Worm (Caenorhabditis elegans): ENCODE results near the gene srh-264.

Gene srh-264

DNA sequence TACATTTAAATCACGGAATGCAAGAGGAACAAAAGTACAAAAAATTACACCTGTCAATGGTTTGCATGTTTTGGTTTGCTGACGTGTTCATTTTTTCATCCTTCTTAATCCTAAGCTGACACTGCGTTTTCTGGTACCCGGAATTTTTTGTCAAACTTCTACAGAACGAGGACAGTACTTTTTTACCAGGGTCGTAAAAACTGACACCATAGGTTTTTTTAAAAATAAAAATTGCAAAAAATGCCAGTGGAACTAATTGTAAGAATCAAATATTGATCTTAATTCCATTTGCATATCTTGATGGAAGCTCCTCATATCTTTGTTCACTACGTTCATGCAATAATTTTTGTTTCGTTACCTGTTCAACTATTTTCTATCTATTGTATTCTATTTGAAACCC, 9.1 kb upstream of the srh-264 start, which contains the start of gene srh-258:
Gene srh-258, plus strand, starts transcription at position 301 of the 400 bp plus-strand sequence.
- TF ChIP-seq hlh-1 (tag; optimal IDR thresholded peaks at IDR 0.05) (no peak), snpc-4 (tag; optimal IDR thresholded peaks at IDR 0.05) (no peak), mep-1 (tag; optimal IDR thresholded peaks at IDR 0.05) (no peak), unc-62 (GFP tag; optimal IDR thresholded peaks at IDR 0.05) (no peak), ham-2 (GFP tag; optimal IDR thresholded peaks at IDR 0.05) (no peak), elt-3 (tag; optimal IDR thresholded peaks at IDR 0.05) (no peak), ces-1 (GFP tag; optimal IDR thresholded peaks at IDR 0.05) (no peak), ceh-39 (tag; optimal IDR thresholded peaks at IDR 0.05) (no peak), flh-1 (GFP tag; optimal IDR thresholded peaks at IDR 0.05) (no peak), lin-32 (GFP tag; optimal IDR thresholded peaks at IDR 0.05) (no peak), zip-8 (tag; optimal IDR thresholded peaks at IDR 0.05) (no peak), mab-5 (tag; optimal IDR thresholded peaks at IDR 0.05) (no peak)

DNA sequence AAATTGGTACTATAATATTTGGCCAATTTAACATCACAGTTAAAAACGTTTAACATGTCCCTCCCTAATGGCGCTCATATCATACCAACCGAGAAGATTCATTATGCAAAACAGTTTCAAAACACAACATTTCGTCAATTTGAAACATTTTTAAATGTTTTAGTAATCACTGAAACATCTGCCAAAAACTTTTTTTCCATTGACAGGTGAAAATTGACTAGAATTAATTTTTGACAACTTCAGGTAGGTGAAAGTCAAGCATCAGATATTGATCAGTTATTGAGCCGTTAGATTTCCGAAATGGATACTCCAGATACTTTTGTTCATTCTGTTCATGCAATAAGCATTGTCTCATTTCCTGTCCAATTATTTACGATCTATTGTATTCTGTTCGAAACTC, 7.0 kb upstream of the srh-264 start, which contains the start of gene srh-257:
Gene srh-257, plus strand, starts transcription at position 301 of the 400 bp plus-strand sequence.
- TF ChIP-seq cnd-1 (tag; optimal IDR thresholded peaks at IDR 0.05) (no peak), tbx-8 (GFP tag; optimal IDR thresholded peaks at IDR 0.05) (no peak), nhr-76 (tag; optimal IDR thresholded peaks at IDR 0.05) (no peak), snpc-4 (tag; optimal IDR thresholded peaks at IDR 0.05) (no peak), lin-32 (GFP tag; optimal IDR thresholded peaks at IDR 0.05) (no peak), blmp-1 (tag; optimal IDR thresholded peaks at IDR 0.05) (no peak), elt-1 (tag; optimal IDR thresholded peaks at IDR 0.05; ENCODE audit: borderline replicate concordance, insufficient read depth) (no peak), nhr-28 (tag; optimal IDR thresholded peaks at IDR 0.05) (no peak), elt-3 (tag; optimal IDR thresholded peaks at IDR 0.05) (no peak), pha-4 (tag; optimal IDR thresholded peaks at IDR 0.05) (no peak), unc-62 (GFP tag; optimal IDR thresholded peaks at IDR 0.05) (no peak), lsy-2 (tag; optimal IDR thresholded peaks at IDR 0.05) (no peak), mab-5 (tag; optimal IDR thresholded peaks at IDR 0.05) (no peak), ceh-39 (tag; optimal IDR thresholded peaks at IDR 0.05) (no peak), sem-2 (GFP tag; optimal IDR thresholded peaks at IDR 0.05) (no peak)

DNA sequence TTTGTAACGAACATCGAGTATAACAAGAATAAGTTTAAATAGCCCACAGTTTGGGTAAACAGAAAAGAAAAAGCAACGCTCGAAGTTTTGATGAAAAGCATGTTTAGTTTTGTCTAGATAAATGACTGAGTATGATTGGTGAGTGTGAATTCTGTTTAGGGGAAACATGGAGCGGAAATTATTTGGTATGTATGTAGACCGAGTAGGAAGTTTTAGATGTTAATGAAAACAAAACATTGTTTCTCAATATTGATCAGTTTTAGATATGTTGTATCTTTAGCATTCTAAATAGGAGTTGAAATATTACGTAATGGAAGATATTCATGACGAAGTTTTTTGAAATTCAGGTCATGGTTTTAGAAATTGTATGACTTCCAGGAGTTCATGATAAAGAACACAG, 1.3 kb upstream of the srh-264 start, which contains the start of gene srbc-63:
Gene srbc-63, minus strand, starts transcription at position 101 of the 400 bp plus-strand sequence.
- TF ChIP-seq snpc-4 (tag; optimal IDR thresholded peaks at IDR 0.05), result no peak
- no peak for TF ChIP-seq sem-2 (GFP tag; optimal IDR thresholded peaks at IDR 0.05)
- TF ChIP-seq M03D4.4 (tag; optimal IDR thresholded peaks at IDR 0.05), result no peak
- TF ChIP-seq lsy-2 (tag; optimal IDR thresholded peaks at IDR 0.05), result no peak
- no peak for TF ChIP-seq flh-1 (GFP tag; optimal IDR thresholded peaks at IDR 0.05)

DNA sequence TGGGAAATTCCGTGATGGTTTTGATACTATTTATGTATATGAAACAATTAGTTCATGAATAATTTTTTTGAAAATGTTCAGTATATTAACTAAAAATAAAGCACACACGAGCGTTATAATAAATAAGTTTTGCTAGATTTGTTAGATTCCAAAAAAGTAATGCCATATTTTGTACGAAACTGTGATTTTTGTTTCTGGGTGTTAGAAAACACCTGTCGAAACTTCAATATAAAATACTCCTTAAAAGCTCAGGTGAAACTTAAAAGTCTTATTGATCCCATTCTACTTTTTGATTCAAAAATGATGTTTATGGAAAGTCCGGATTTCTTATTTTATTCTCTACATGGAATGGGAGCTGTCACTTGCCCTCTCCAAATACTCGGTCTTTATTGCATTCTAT, 2.0 kb downstream of the srh-264 start, which contains the start of gene srh-265:
Gene srh-265, plus strand, starts transcription at position 301 of the 400 bp plus-strand sequence.
- TF ChIP-seq ztf-11 (tag; optimal IDR thresholded peaks at IDR 0.05) (no peak), elt-1 (tag; optimal IDR thresholded peaks at IDR 0.05; ENCODE audit: borderline replicate concordance, insufficient read depth) (no peak), unc-120 (tag; optimal IDR thresholded peaks at IDR 0.05; ENCODE audit: poor library complexity, severe bottlenecking) (no peak), hlh-1 (tag; optimal IDR thresholded peaks at IDR 0.05) (no peak), nhr-76 (tag; optimal IDR thresholded peaks at IDR 0.05) (no peak)

DNA sequence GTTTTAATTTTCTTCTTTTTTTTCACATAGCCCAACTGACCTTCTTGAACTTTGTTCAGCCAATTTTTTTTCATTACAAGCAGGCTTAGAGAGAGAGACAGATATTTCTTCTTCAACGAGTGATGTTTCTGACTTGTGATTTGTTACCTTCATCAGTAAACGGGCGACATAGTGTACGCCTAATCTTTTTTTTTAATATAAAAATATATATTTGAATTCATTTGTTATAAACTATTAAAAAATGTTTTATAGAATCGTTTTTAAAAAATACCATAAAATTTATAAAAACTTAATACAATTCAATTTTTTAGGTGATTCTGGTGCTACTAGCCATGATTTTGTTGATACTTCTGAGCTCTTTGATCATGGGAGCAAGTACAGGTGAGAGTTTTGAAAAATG, 3.9 kb downstream of the srh-264 start, which contains the start of gene T06E6.10:
Gene T06E6.10, plus strand, starts transcription at position 301 of the 400 bp plus-strand sequence.
- no peak for TF ChIP-seq bed-3 (GFP tag; optimal IDR thresholded peaks at IDR 0.05)

DNA sequence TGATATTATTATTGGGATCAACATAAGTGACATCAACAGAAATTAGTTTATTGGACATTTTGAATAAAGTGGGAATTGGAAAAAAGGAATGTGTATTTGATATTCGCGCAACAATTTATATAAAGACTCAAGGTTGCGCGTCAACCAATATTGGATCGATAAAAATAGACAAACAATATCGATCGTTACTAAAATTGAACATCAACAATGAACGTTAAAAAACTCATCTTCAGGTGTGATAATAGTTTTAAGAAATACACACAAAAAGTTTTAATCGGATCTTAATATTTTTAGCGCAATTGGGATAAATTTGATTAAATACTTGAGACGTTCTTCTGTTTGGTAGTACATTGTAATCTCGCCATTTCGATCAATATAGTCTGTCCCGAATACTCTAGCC, 9.7 kb downstream of the srh-264 start, which contains the start of gene fbxa-104:
Gene fbxa-104, minus strand, starts transcription at position 83 of the 400 bp plus-strand sequence.
- TF ChIP-seq sptf-1 (tag; optimal IDR thresholded peaks at IDR 0.05), result no peak
- TF ChIP-seq nhr-28 (tag; optimal IDR thresholded peaks at IDR 0.05), result no peak
- no peak for TF ChIP-seq elt-3 (tag; optimal IDR thresholded peaks at IDR 0.05)
- TF ChIP-seq nhr-2 (tag; optimal IDR thresholded peaks at IDR 0.05), result no peak
- no peak for TF ChIP-seq unc-39 (tag; optimal IDR thresholded peaks at IDR 0.05)
- no peak for TF ChIP-seq nhr-76 (tag; optimal IDR thresholded peaks at IDR 0.05)
- no peak for TF ChIP-seq mls-2 (tag; optimal IDR thresholded peaks at IDR 0.05)
- no peak for TF ChIP-seq drap-1 (GFP tag; optimal IDR thresholded peaks at IDR 0.05)
- no peak for TF ChIP-seq hlh-1 (tag; optimal IDR thresholded peaks at IDR 0.05)
- TF ChIP-seq sem-2 (GFP tag; optimal IDR thresholded peaks at IDR 0.05), result no peak
- no peak for TF ChIP-seq nhr-237 (tag; optimal IDR thresholded peaks at IDR 0.05)
